Worm (Caenorhabditis elegans): ENCODE data around the gene R11D1.13.

The R11D1.13 gene

ce11 chrV:12727104-12727637 lies at the start of gene R11D1.13:
Gene R11D1.13, plus strand, starts transcription at chrV:12727154.
- no peak for TF ChIP-seq ceh-63 (GFP tag; optimal IDR thresholded peaks at IDR 0.05)
- no peak for TF ChIP-seq isw-1 (GFP tag; IDR thresholded peaks at IDR 0.05)

DNA sequence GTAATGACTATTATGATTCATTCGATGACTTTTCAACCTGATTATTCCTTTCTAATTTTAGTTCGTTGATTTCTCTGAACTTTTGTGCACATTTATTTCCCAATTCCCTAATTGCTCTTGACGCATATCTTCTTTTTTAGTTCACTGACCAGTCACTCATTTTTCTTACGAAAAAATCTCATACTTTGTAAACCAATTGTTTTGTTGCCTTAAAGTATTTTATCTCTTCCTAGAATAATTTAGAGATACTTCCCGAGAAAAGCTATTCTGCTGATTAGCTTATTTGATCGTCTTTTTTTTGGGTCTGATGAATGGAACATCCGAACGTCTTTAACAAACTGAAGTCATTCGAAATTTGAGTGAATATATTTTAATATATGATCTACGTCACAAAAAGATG lies 47.7 kb upstream of the R11D1.13 start:
- TF ChIP-seq mab-9 (GFP tag; IDR thresholded peaks at IDR 0.05) (no peak), dsc-1 (tag; optimal IDR thresholded peaks at IDR 0.05) (peak; percentile 64), Y116A8C.19 (tag; optimal IDR thresholded peaks at IDR 0.05; ENCODE audit: borderline replicate concordance) (no peak), alr-1 (tag; optimal IDR thresholded peaks at IDR 0.05; ENCODE audit: borderline replicate concordance) (no peak), ceh-8 (GFP tag; optimal IDR thresholded peaks at IDR 0.05) (peak; percentile 53), unc-30 (tag; optimal IDR thresholded peaks at IDR 0.05) (no peak), fkh-4 (tag; optimal IDR thresholded peaks at IDR 0.05; ENCODE audit: borderline replicate concordance) (no peak)

ce11 chrV:12679807-12680206 lies 47.1 kb upstream of the R11D1.13 start, which contains the start of gene frpr-15:
Gene frpr-15, plus strand, starts transcription at chrV:12680107.
- peak; percentile 9 for TF ChIP-seq fkh-10 (GFP tag; optimal IDR thresholded peaks at IDR 0.05)
- no peak for TF ChIP-seq tbx-2 (tag; optimal IDR thresholded peaks at IDR 0.05)

DNA sequence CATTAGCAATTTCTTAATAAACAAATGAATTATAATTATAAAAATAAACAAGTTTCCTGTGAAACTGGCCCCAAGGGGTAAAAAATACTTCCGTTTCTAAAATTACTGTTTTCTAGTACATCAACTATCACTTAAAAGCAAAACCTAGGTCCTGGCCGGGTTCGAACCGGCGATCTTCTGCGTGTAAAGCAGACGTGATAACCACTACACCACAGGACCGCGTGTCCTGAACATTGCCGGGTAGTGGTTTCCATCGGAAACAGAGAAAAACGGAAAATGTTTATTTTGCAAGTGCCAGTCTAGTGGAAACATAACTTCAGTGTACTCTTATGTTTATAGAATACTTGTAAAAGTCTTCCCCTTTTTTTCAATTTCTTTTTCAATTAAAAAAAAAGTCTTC lies 43.7 kb upstream of the R11D1.13 start:
- peak; percentile 7 for TF ChIP-seq nhr-90 (tag; optimal IDR thresholded peaks at IDR 0.05; ENCODE audit: poor library complexity)
- TF ChIP-seq nhr-84 (tag; optimal IDR thresholded peaks at IDR 0.05) = no peak
- TF ChIP-seq snpc-4 (tag; optimal IDR thresholded peaks at IDR 0.05) = no peak
- peak; percentile 15 for TF ChIP-seq nhr-20 (tag; optimal IDR thresholded peaks at IDR 0.05)

DNA sequence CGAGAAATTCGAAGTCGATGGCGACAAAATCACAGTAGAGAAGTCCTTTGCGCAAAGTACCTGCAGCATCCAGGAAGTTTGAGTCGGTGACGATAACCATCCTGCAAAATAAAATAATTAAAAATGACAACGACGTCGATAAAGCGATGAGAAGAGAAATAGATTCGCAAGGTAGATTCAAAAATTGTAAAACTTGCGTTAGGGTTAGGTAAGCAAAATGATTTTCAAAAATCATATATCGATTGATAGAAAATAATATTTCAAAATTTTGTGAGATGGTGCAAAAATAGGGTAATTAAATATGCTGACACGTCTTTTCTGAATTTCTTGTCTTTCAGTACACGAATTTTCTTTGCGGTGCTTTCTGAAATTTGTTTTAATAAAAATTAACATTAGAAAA lies 31.8 kb upstream of the R11D1.13 start, which contains the start of gene parn-1:
Gene parn-1 (minus strand): TSS at position 101 of the 400 bp plus-strand sequence.
- TF ChIP-seq unc-86 (tag; optimal IDR thresholded peaks at IDR 0.05) (no peak), ceh-90 (tag; optimal IDR thresholded peaks at IDR 0.05) (no peak), C34B4.2 (tag; optimal IDR thresholded peaks at IDR 0.05) (no peak), rnt-1 (tag; optimal IDR thresholded peaks at IDR 0.05) (no peak), ets-5 (GFP tag; IDR thresholded peaks at IDR 0.05) (no peak), snpc-4 (tag; optimal IDR thresholded peaks at IDR 0.05) (no peak), jun-1 (tag; optimal IDR thresholded peaks at IDR 0.05) (no peak), nhr-77 (tag; optimal IDR thresholded peaks at IDR 0.05) (no peak), ceh-63 (GFP tag; optimal IDR thresholded peaks at IDR 0.05) (no peak), lsy-2 (tag; optimal IDR thresholded peaks at IDR 0.05) (no peak)

ce11 chrV:12695968-12696367 lies 31.0 kb upstream of the R11D1.13 start, which contains the start of gene K10C8.4:
Gene K10C8.4, plus strand, starts transcription at chrV:12696268.
- TF ChIP-seq aly-2 (tag; optimal IDR thresholded peaks at IDR 0.05) = no peak
- no peak for TF ChIP-seq mep-1 (tag; optimal IDR thresholded peaks at IDR 0.05)
- no peak for TF ChIP-seq isw-1 (GFP tag; IDR thresholded peaks at IDR 0.05)

DNA sequence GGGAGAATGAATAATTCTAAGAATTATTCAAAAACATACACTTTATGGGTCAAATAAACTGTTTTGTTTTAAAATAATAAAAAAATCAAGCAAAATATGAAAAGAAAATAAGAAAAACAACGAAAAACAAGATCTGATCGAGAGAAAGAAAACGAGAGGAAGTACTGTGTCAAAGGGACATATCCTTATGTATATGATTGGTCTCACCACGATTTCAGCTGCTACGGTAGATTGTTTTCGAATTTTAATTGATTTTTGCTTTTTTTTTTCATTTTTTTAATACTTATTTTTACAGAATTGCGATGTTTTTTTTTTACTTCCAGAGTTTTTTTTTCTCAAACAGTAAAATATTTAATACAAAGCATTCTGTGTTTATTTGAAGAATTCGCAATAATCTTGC lies 30.2 kb upstream of the R11D1.13 start:
- no peak for TF ChIP-seq ceh-90 (tag; optimal IDR thresholded peaks at IDR 0.05)
- no peak for TF ChIP-seq hlh-17 (GFP tag; optimal IDR thresholded peaks at IDR 0.05; ENCODE audit: borderline replicate concordance)
- TF ChIP-seq rnt-1 (tag; optimal IDR thresholded peaks at IDR 0.05) = no peak
- TF ChIP-seq fkh-4 (tag; optimal IDR thresholded peaks at IDR 0.05; ENCODE audit: borderline replicate concordance) = no peak
- no peak for TF ChIP-seq tlp-1 (tag; optimal IDR thresholded peaks at IDR 0.05)
- no peak for TF ChIP-seq C34B4.2 (tag; optimal IDR thresholded peaks at IDR 0.05)
- TF ChIP-seq xbp-1 (tag; optimal IDR thresholded peaks at IDR 0.05) = no peak
- no peak for TF ChIP-seq ces-1 (GFP tag; optimal IDR thresholded peaks at IDR 0.05)
- TF ChIP-seq nhr-28 (tag; optimal IDR thresholded peaks at IDR 0.05) = no peak
- no peak for TF ChIP-seq pqm-1 (tag; optimal IDR thresholded peaks at IDR 0.05)
- no peak for TF ChIP-seq egl-27 (tag; optimal IDR thresholded peaks at IDR 0.05)
- no peak for TF ChIP-seq nhr-84 (tag; optimal IDR thresholded peaks at IDR 0.05)
- TF ChIP-seq efl-3 (GFP tag; optimal IDR thresholded peaks at IDR 0.05) = no peak
- no peak for TF ChIP-seq elt-3 (tag; optimal IDR thresholded peaks at IDR 0.05)
